Worm (Caenorhabditis elegans): ENCODE data around the gene Y8A9A.2.

- no peak for TF ChIP-seq mcd-1 (GFP tag; IDR thresholded peaks at IDR 0.05)
- TF ChIP-seq lsy-27 (tag; optimal IDR thresholded peaks at IDR 0.05; ENCODE audit: borderline replicate concordance, insufficient read depth), result no peak
- no peak for TF ChIP-seq snpc-1.1 (tag; optimal IDR thresholded peaks at IDR 0.05; ENCODE audit: insufficient read depth)
- no peak for TF ChIP-seq fkh-3 (tag; optimal IDR thresholded peaks at IDR 0.05)
- TF ChIP-seq egrh-3 (GFP tag; IDR thresholded peaks at IDR 0.05), result no peak
- no peak for TF ChIP-seq madf-8 (GFP tag; conservative IDR thresholded peaks at IDR 0.05)
- no peak for TF ChIP-seq B0336.3 (GFP tag; IDR thresholded peaks at IDR 0.05)
- no peak for TF ChIP-seq K11D2.4 (GFP tag; IDR thresholded peaks at IDR 0.05)
- no peak for TF ChIP-seq nhr-80 (tag; optimal IDR thresholded peaks at IDR 0.05)
- TF ChIP-seq unc-62 (GFP tag; optimal IDR thresholded peaks at IDR 0.05), result no peak
- no peak for TF ChIP-seq egl-44 (GFP tag; IDR thresholded peaks at IDR 0.05)
- no peak for TF ChIP-seq ekl-4 (GFP tag; IDR thresholded peaks at IDR 0.05)
- no peak for TF ChIP-seq aptf-3 (GFP tag; IDR thresholded peaks at IDR 0.05)
These were observed 41.8 kb upstream of the Y8A9A.2 start, which contains the start of gene rcd-1 for ce11 chrII:3753598-3753997.
